Worm (Caenorhabditis elegans): ENCODE data around the gene B0252.3.

DNA sequence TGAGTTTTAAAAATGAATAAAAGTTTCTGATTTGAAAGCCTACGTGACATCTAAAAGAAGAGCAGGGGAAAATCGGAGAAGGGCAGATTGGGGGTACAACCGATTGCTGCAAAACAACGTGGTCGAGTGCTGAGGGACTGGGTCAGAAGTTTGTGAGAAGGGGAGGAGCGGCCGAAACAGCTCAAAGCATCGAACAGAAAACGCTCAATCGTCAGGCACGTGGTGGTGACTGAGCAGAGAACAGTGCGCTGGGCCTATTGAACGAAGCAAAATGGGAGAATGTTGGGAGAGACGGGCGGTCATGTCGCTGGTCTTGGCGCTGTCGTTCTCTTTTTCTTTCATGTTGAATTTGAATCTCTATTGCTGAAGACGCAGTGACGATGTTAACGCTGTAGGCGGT lies 16.4 kb downstream of the B0252.3 start:
- TF ChIP-seq tbx-2 (tag; optimal IDR thresholded peaks at IDR 0.05) (peak; percentile 48), nhr-28 (tag; optimal IDR thresholded peaks at IDR 0.05) (no peak), elt-2 (tag; optimal IDR thresholded peaks at IDR 0.05) (no peak), nhr-76 (tag; optimal IDR thresholded peaks at IDR 0.05) (no peak), dpl-1 (GFP tag; optimal IDR thresholded peaks at IDR 0.05) (peak in 2 of 3 experiments; percentile 15 to 38), pqm-1 (tag; optimal IDR thresholded peaks at IDR 0.05) (no peak), mep-1 (tag; optimal IDR thresholded peaks at IDR 0.05) (no peak), ztf-11 (tag; optimal IDR thresholded peaks at IDR 0.05) (no peak), aly-2 (tag; optimal IDR thresholded peaks at IDR 0.05) (no peak), elt-3 (tag; optimal IDR thresholded peaks at IDR 0.05) (peak in 1 of 6 experiments; percentile 21), lin-14 (GFP tag; optimal IDR thresholded peaks at IDR 0.05) (peak; percentile 88), isw-1 (GFP tag; IDR thresholded peaks at IDR 0.05) (0 out of 2 replicates have a peak, but pooled peaks have one; percentile 1), lsy-2 (tag; optimal IDR thresholded peaks at IDR 0.05) (peak; percentile 50 to 65)

Data from whole organism, L1 larva.